Fruit fly (Drosophila melanogaster): ENCODE measurements around the gene Ucp4B.

DNA sequence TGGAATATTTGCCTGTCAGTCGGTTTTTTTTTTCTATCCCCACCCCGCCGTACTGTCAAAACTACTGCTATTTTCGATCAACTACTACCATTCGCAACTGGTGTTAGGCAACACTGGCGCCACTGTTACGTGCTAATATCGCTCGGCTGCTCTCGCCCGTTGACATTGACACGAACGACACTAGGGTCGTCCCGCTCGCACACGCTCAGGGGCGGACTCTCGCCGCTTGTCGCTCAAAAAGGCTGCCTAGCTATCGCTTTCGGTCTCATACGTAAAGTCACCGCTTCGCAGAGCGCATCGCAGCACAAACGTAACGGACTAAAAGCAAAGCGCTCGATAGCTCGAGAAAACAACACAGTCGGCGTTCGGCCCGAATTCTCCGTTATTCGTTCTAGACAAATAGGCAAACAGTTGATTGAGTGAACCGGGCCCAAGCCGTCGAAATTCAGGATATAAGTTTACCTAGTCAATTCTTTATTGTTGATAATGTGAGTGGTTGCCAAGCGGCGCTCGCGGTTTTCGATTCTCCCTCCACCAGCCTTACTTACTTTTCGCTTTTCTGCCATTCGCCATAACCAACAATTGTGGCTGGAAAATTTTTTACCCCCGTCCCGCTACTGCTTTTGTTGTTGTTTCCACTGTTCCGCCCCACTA is 12.8 kb downstream of the Ucp4B start:
- no peak for TF ChIP-seq Dfd (GFP tag; optimal IDR thresholded peaks at IDR 0.05)
- TF ChIP-seq h (GFP tag; optimal IDR thresholded peaks at IDR 0.05) = peak; percentile 72
- peak; percentile 32 for TF ChIP-seq psq (GFP tag; optimal IDR thresholded peaks at IDR 0.05)
- peak; percentile 38 for TF ChIP-seq OdsH (GFP tag; optimal IDR thresholded peaks at IDR 0.05)
